Fruit fly (Drosophila melanogaster): ENCODE measurements around the gene CG7953.

Gene CG7953

dm6 chr2L:13842078-13842477 is 5.6 kb upstream of the CG7953 start:
- TF ChIP-seq h (optimal IDR thresholded peaks at IDR 0.05) (no peak), ttk (optimal IDR thresholded peaks at IDR 0.05) (no peak), Myc (optimal IDR thresholded peaks at IDR 0.05) (no peak), Sin3A (optimal IDR thresholded peaks at IDR 0.05) (no peak), insv (optimal IDR thresholded peaks at IDR 0.05) (no peak), psq (optimal IDR thresholded peaks at IDR 0.05) (no peak)

- TF ChIP-seq psq (optimal IDR thresholded peaks at IDR 0.05) (no peak), Sin3A (optimal IDR thresholded peaks at IDR 0.05) (no peak), insv (optimal IDR thresholded peaks at IDR 0.05) (no peak), ttk (optimal IDR thresholded peaks at IDR 0.05) (no peak), h (optimal IDR thresholded peaks at IDR 0.05) (no peak), Myc (optimal IDR thresholded peaks at IDR 0.05) (no peak)
Measured at dm6 chr2L:13842572-13842971, 5.2 kb upstream of the CG7953 start.

- TF ChIP-seq psq (optimal IDR thresholded peaks at IDR 0.05): no peak
- no peak for TF ChIP-seq Sin3A (optimal IDR thresholded peaks at IDR 0.05)
- no peak for TF ChIP-seq h (optimal IDR thresholded peaks at IDR 0.05)
- no peak for TF ChIP-seq ttk (optimal IDR thresholded peaks at IDR 0.05)
- no peak for TF ChIP-seq Myc (optimal IDR thresholded peaks at IDR 0.05)
- TF ChIP-seq insv (optimal IDR thresholded peaks at IDR 0.05): no peak
Measured at dm6 chr2L:13843692-13844284, 3.9 kb upstream of the CG7953 start, which contains the start of gene CG33306. Gene CG33306 (minus strand): TSS chr2L:13843742.

- no peak for TF ChIP-seq Sin3A (optimal IDR thresholded peaks at IDR 0.05)
- TF ChIP-seq psq (optimal IDR thresholded peaks at IDR 0.05): no peak
- TF ChIP-seq ttk (optimal IDR thresholded peaks at IDR 0.05): no peak
- TF ChIP-seq insv (optimal IDR thresholded peaks at IDR 0.05): no peak
- TF ChIP-seq Myc (optimal IDR thresholded peaks at IDR 0.05): no peak
- no peak for TF ChIP-seq h (optimal IDR thresholded peaks at IDR 0.05)
Measured at dm6 chr2L:13845178-13845577, 2.5 kb upstream of the CG7953 start, which contains the start of gene CG8997. Gene CG8997 (minus strand): TSS chr2L:13845325.

- no peak for TF ChIP-seq h (optimal IDR thresholded peaks at IDR 0.05)
- TF ChIP-seq ttk (optimal IDR thresholded peaks at IDR 0.05): no peak
- TF ChIP-seq Sin3A (optimal IDR thresholded peaks at IDR 0.05): no peak
- no peak for TF ChIP-seq insv (optimal IDR thresholded peaks at IDR 0.05)
Measured at dm6 chr2L:13846239-13846802, 1.4 kb upstream of the CG7953 start, which contains the start of gene CG7916. Gene CG7916 (plus strand): TSS chr2L:13846752.

- no peak for TF ChIP-seq insv (optimal IDR thresholded peaks at IDR 0.05)
- no peak for TF ChIP-seq psq (optimal IDR thresholded peaks at IDR 0.05)
- TF ChIP-seq Sin3A (optimal IDR thresholded peaks at IDR 0.05): no peak
- no peak for TF ChIP-seq ttk (optimal IDR thresholded peaks at IDR 0.05)
- no peak for TF ChIP-seq h (optimal IDR thresholded peaks at IDR 0.05)
- no peak for TF ChIP-seq Myc (optimal IDR thresholded peaks at IDR 0.05)
Measured at dm6 chr2L:13849125-13849524, 1.4 kb downstream of the CG7953 start, which contains the start of gene CG7968. Gene CG7968 (plus strand): TSS chr2L:13849400.

- TF ChIP-seq Myc (optimal IDR thresholded peaks at IDR 0.05) (no peak), h (optimal IDR thresholded peaks at IDR 0.05) (no peak), ttk (optimal IDR thresholded peaks at IDR 0.05) (no peak), psq (optimal IDR thresholded peaks at IDR 0.05) (no peak), insv (optimal IDR thresholded peaks at IDR 0.05) (no peak), Sin3A (optimal IDR thresholded peaks at IDR 0.05) (no peak)
Measured at dm6 chr2L:13851098-13851497, 3.4 kb downstream of the CG7953 start.

dm6 chr2L:13867653-13868052 is 19.9 kb downstream of the CG7953 start:
- TF ChIP-seq Sin3A (optimal IDR thresholded peaks at IDR 0.05) (no peak), ttk (optimal IDR thresholded peaks at IDR 0.05) (no peak), insv (optimal IDR thresholded peaks at IDR 0.05) (no peak), Myc (optimal IDR thresholded peaks at IDR 0.05) (no peak), h (optimal IDR thresholded peaks at IDR 0.05) (no peak), psq (optimal IDR thresholded peaks at IDR 0.05) (no peak)

- TF ChIP-seq insv (optimal IDR thresholded peaks at IDR 0.05) (no peak), ttk (optimal IDR thresholded peaks at IDR 0.05) (no peak), Sin3A (optimal IDR thresholded peaks at IDR 0.05) (no peak), psq (optimal IDR thresholded peaks at IDR 0.05) (no peak), Myc (optimal IDR thresholded peaks at IDR 0.05) (no peak), h (optimal IDR thresholded peaks at IDR 0.05) (no peak)
Measured at dm6 chr2L:13869400-13869799, 21.7 kb downstream of the CG7953 start.

dm6 chr2L:13873147-13873546 is 25.4 kb downstream of the CG7953 start:
- no peak for TF ChIP-seq psq (optimal IDR thresholded peaks at IDR 0.05)
- TF ChIP-seq h (optimal IDR thresholded peaks at IDR 0.05): no peak
- TF ChIP-seq Sin3A (optimal IDR thresholded peaks at IDR 0.05): no peak
- no peak for TF ChIP-seq ttk (optimal IDR thresholded peaks at IDR 0.05)
- no peak for TF ChIP-seq insv (optimal IDR thresholded peaks at IDR 0.05)

dm6 chr2L:13876698-13877097 is 29.0 kb downstream of the CG7953 start:
- no peak for TF ChIP-seq Myc (optimal IDR thresholded peaks at IDR 0.05)
- TF ChIP-seq Sin3A (optimal IDR thresholded peaks at IDR 0.05): no peak
- no peak for TF ChIP-seq h (optimal IDR thresholded peaks at IDR 0.05)
- no peak for TF ChIP-seq psq (optimal IDR thresholded peaks at IDR 0.05)
- no peak for TF ChIP-seq ttk (optimal IDR thresholded peaks at IDR 0.05)
- no peak for TF ChIP-seq insv (optimal IDR thresholded peaks at IDR 0.05)

- TF ChIP-seq insv (optimal IDR thresholded peaks at IDR 0.05) (no peak), Myc (optimal IDR thresholded peaks at IDR 0.05) (no peak), h (optimal IDR thresholded peaks at IDR 0.05) (no peak), Sin3A (optimal IDR thresholded peaks at IDR 0.05) (no peak), psq (optimal IDR thresholded peaks at IDR 0.05) (no peak), ttk (optimal IDR thresholded peaks at IDR 0.05) (no peak)
Measured at dm6 chr2L:13877934-13878580, 30.3 kb downstream of the CG7953 start.
